Worm (Caenorhabditis elegans): ENCODE data around the gene T13G4.1.

Gene T13G4.1

ce11 chrX:1185474-1185873 lies 7.5 kb upstream of the T13G4.1 start:
- no peak for TF ChIP-seq aly-2 (tag; optimal IDR thresholded peaks at IDR 0.05)
- TF ChIP-seq fkh-10 (GFP tag; optimal IDR thresholded peaks at IDR 0.05): peak; percentile 69
- TF ChIP-seq C34B4.2 (tag; optimal IDR thresholded peaks at IDR 0.05): no peak
- peak; percentile 10 for TF ChIP-seq ces-1 (GFP tag; optimal IDR thresholded peaks at IDR 0.05)
- TF ChIP-seq nhr-85 (tag): no peak
- TF ChIP-seq dpl-1 (GFP tag; optimal IDR thresholded peaks at IDR 0.05): no peak
- TF ChIP-seq swsn-7 (tag; optimal IDR thresholded peaks at IDR 0.05): no peak
- TF ChIP-seq lin-14 (GFP tag; optimal IDR thresholded peaks at IDR 0.05): peak; percentile 73
- TF ChIP-seq sup-37 (GFP tag; optimal IDR thresholded peaks at IDR 0.05): no peak
- TF ChIP-seq F16B12.6 (tag; optimal IDR thresholded peaks at IDR 0.05): no peak
- no peak for TF ChIP-seq efl-1 (optimal IDR thresholded peaks at IDR 0.05)
- TF ChIP-seq efl-1 (GFP tag; optimal IDR thresholded peaks at IDR 0.05 in 1 of 2): peak in 1 of 2 experiments; percentile 50
- TF ChIP-seq unc-86 (tag; optimal IDR thresholded peaks at IDR 0.05): no peak
- no peak for TF ChIP-seq lin-13 (GFP tag; optimal IDR thresholded peaks at IDR 0.05)
- no peak for TF ChIP-seq egl-13 (tag; optimal IDR thresholded peaks at IDR 0.05)
- TF ChIP-seq aha-1 (tag; optimal IDR thresholded peaks at IDR 0.05): no peak
- TF ChIP-seq lin-15B (tag; optimal IDR thresholded peaks at IDR 0.05): no peak
- no peak for TF ChIP-seq egl-27 (tag; optimal IDR thresholded peaks at IDR 0.05)

ce11 chrX:1191582-1191981 lies 1.4 kb upstream of the T13G4.1 start, which contains the start of gene T13G4.4:
T13G4.4 (minus strand) TSS chrX:1191678.
- TF ChIP-seq nhr-85 (tag) (peak; percentile 26), nhr-28 (tag; optimal IDR thresholded peaks at IDR 0.05) (no peak), fkh-4 (tag; optimal IDR thresholded peaks at IDR 0.05; ENCODE audit: borderline replicate concordance) (no peak), blmp-1 (tag; optimal IDR thresholded peaks at IDR 0.05) (peak; percentile 45), hpl-2 (GFP tag; optimal IDR thresholded peaks at IDR 0.05) (no peak)

- peak; percentile 68 for TF ChIP-seq snpc-4 (tag; optimal IDR thresholded peaks at IDR 0.05)
Observed at ce11 chrX:1195178-1195750, 2.3 kb downstream of the T13G4.1 start.

- TF ChIP-seq aly-2 (tag; optimal IDR thresholded peaks at IDR 0.05) (no peak), ama-1 (optimal IDR thresholded peaks at IDR 0.05) (no peak), nhr-84 (tag; optimal IDR thresholded peaks at IDR 0.05) (no peak), efl-1 (optimal IDR thresholded peaks at IDR 0.05) (no peak), efl-1 (GFP tag; optimal IDR thresholded peaks at IDR 0.05 in 1 of 2) (peak in 1 of 2 experiments; percentile 22), lin-14 (GFP tag; optimal IDR thresholded peaks at IDR 0.05) (no peak), zag-1 (tag; optimal IDR thresholded peaks at IDR 0.05) (no peak)
Observed at ce11 chrX:1202638-1203037, 9.7 kb downstream of the T13G4.1 start.

ce11 chrX:1206029-1206428 lies 13.1 kb downstream of the T13G4.1 start, which contains the start of gene T13G4.7:
T13G4.7 (minus strand) TSS chrX:1206129.
- TF ChIP-seq lin-13 (GFP tag; optimal IDR thresholded peaks at IDR 0.05) (no peak), ceh-8 (GFP tag; optimal IDR thresholded peaks at IDR 0.05) (no peak), pax-3 (tag; optimal IDR thresholded peaks at IDR 0.05) (no peak), lin-35 (GFP tag; optimal IDR thresholded peaks at IDR 0.05) (no peak), efl-3 (GFP tag; optimal IDR thresholded peaks at IDR 0.05) (no peak), elt-2 (tag; optimal IDR thresholded peaks at IDR 0.05) (no peak), unc-62 (GFP tag; optimal IDR thresholded peaks at IDR 0.05) (no peak), egl-27 (tag; optimal IDR thresholded peaks at IDR 0.05) (no peak), mep-1 (tag; optimal IDR thresholded peaks at IDR 0.05) (no peak), nhr-90 (tag; optimal IDR thresholded peaks at IDR 0.05; ENCODE audit: poor library complexity) (no peak), nhr-71 (tag; optimal IDR thresholded peaks at IDR 0.05) (no peak), Y116A8C.19 (tag; optimal IDR thresholded peaks at IDR 0.05; ENCODE audit: borderline replicate concordance) (no peak), mef-2 (tag; optimal IDR thresholded peaks at IDR 0.05) (no peak), tbx-2 (tag; optimal IDR thresholded peaks at IDR 0.05) (no peak), unc-30 (tag; optimal IDR thresholded peaks at IDR 0.05) (no peak), sptf-1 (tag; optimal IDR thresholded peaks at IDR 0.05) (no peak), unc-86 (tag; optimal IDR thresholded peaks at IDR 0.05) (no peak)

Measured in whole organism, L1 larva.